Worm (Caenorhabditis elegans) whole organism, L4/young adult: Measurements from ENCODE around the gene str-263.

Experiments
- W03F9.2 ChIP-seq: fragments of 150-350 bp; optimal IDR thresholded peaks from 2 replicates; lab custom pipeline; 2014; ENCODE audit warnings: missing biosample characterization, missing genetic modification characterization
- dao-5 ChIP-seq: sonication (generic microtip); optimal IDR thresholded peaks from 2 replicates; lab custom pipeline; 2016; ENCODE audit warnings: missing genotype, missing genetic modification characterization, moderate library complexity, missing compliant biosample characterization
- him-1 ChIP-seq: sonication (generic microtip); optimal IDR thresholded peaks from 2 replicates; lab custom pipeline; 2016; ENCODE audit warnings: missing genotype, missing genetic modification reagents, missing genetic modification characterization, missing compliant biosample characterization

DNA sequence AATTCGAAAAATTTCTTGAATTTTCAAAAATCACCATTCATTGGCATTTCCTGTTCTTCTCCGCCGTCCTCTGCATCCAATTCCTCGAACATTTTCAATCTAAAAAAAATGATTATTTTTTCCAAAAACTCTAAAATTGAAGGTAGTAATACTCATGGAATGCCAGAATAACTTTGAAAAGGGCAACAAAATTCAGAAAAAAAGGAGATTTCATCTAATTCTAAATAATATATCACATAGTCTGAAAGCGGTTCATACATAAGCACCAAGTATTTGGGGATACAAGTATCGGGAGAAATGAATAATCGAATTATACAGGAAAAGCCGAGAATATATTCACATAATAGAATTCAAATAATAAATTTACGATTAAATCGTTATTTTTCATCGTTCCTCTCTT, 37.7 kb upstream of the str-263 start, which contains the start of gene mdt-28:
- no peak for TF ChIP-seq dao-5
- TF ChIP-seq him-1 (tag; lab: Kevin White, UChicago), result no peak
- TF ChIP-seq W03F9.2, result no peak
